Worm (Caenorhabditis elegans): ENCODE data around the gene srx-95.
"Not testable (repeated sequence)": the region's sequence is repeated elsewhere in the genome, so short reads cannot be mapped to it uniquely, and the experiment has no call there.

srx-95 gene

DNA sequence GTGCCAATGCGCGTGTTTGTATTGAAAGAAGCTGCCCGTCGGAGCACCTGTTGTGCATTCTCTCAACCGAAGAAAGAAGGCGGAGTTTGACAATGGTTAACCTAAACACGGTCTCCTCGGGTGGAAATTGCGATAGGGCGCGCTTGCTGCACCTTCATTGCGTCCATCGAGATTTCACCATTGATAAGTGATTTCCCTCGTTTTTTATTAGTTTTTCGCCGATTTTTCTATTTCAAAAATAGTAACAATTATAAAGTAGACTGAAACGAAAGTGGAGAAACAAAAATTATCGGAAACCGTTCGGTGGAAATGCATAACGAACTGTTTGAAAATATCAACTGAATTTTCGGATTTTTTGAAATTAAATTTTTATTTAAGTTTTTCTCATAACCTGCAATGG is 20.5 kb upstream of the srx-95 start, which contains the start of gene agr-1:
Gene agr-1 (minus strand): TSS at position 101 of the 400 bp plus-strand sequence.
- not testable (repeated sequence) for TF ChIP-seq Y55F3AM.14 (GFP tag; optimal IDR thresholded peaks at IDR 0.05); nhr-21 (tag; optimal IDR thresholded peaks at IDR 0.05); ceh-16 (tag; optimal IDR thresholded peaks at IDR 0.05)

DNA sequence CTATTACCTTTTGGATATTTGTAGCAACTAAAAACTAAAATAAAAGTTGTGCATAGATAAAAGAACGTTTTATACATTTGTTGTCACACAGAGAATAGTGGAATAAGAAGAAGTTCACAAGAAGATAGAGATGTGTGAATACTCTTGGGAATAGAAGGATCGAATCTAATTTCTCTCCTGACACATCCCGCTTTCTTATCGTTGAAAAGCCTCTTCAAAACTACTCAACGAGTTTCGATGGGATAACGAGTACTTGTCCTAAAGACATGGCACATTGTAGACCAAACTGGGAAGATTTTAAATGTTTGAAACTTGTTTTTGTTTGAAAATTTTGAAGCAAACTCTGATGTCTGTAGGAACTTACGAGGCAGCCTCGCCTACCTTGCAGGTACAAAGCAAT is 17.9 kb upstream of the srx-95 start:
- no peak for TF ChIP-seq alr-1 (tag; optimal IDR thresholded peaks at IDR 0.05)
- no peak for TF ChIP-seq fos-1 (tag; optimal IDR thresholded peaks at IDR 0.05)
- TF ChIP-seq nhr-25 (tag; optimal IDR thresholded peaks at IDR 0.05), result no peak
- TF ChIP-seq unc-62 (GFP tag; optimal IDR thresholded peaks at IDR 0.05), result no peak
- TF ChIP-seq dmd-4 (tag; optimal IDR thresholded peaks at IDR 0.05), result no peak
- TF ChIP-seq ZK546.5 (tag; optimal IDR thresholded peaks at IDR 0.05), result no peak
- no peak for TF ChIP-seq nhr-129 (tag; optimal IDR thresholded peaks at IDR 0.05)
- no peak for TF ChIP-seq nhr-77 (tag; optimal IDR thresholded peaks at IDR 0.05)
- TF ChIP-seq R02D3.7 (tag; optimal IDR thresholded peaks at IDR 0.05), result no peak

ce11 chrII:6770030-6770429 is 15.5 kb upstream of the srx-95 start:
- TF ChIP-seq lin-13 (GFP tag; optimal IDR thresholded peaks at IDR 0.05) (no peak), sem-4 (tag; optimal IDR thresholded peaks at IDR 0.05) (no peak), aly-2 (tag; optimal IDR thresholded peaks at IDR 0.05) (no peak), ama-1 (optimal IDR thresholded peaks at IDR 0.05) (no peak), unc-39 (tag; optimal IDR thresholded peaks at IDR 0.05) (no peak), C34F6.9 (tag; optimal IDR thresholded peaks at IDR 0.05) (no peak), ceh-82 (tag; optimal IDR thresholded peaks at IDR 0.05) (no peak), nhr-21 (tag; optimal IDR thresholded peaks at IDR 0.05) (no peak), mbf-1 (tag; optimal IDR thresholded peaks at IDR 0.05) (no peak), nhr-25 (tag; optimal IDR thresholded peaks at IDR 0.05) (no peak), alr-1 (tag; optimal IDR thresholded peaks at IDR 0.05) (no peak)

ce11 chrII:6768014-6768413 is 13.4 kb upstream of the srx-95 start, which contains the start of gene F41G3.18:
Gene F41G3.18 (plus strand): TSS chrII:6768314.
- TF ChIP-seq nhr-25 (tag; optimal IDR thresholded peaks at IDR 0.05) (no peak), fos-1 (tag; optimal IDR thresholded peaks at IDR 0.05) (peak; percentile 35)

- TF ChIP-seq peb-1 (tag; optimal IDR thresholded peaks at IDR 0.05), result no peak
- no peak for TF ChIP-seq gmeb-1 (tag; optimal IDR thresholded peaks at IDR 0.05)
- no peak for TF ChIP-seq lin-13 (GFP tag; optimal IDR thresholded peaks at IDR 0.05)
- no peak for TF ChIP-seq dmd-4 (tag; optimal IDR thresholded peaks at IDR 0.05)
- TF ChIP-seq ztf-4 (tag; optimal IDR thresholded peaks at IDR 0.05), result no peak
- TF ChIP-seq egl-27 (tag; optimal IDR thresholded peaks at IDR 0.05), result no peak
- no peak for TF ChIP-seq snpc-4 (tag; optimal IDR thresholded peaks at IDR 0.05)
- no peak for TF ChIP-seq mab-5 (tag; optimal IDR thresholded peaks at IDR 0.05)
- TF ChIP-seq lin-39 (tag; optimal IDR thresholded peaks at IDR 0.05), result no peak
- no peak for TF ChIP-seq nhr-10 (tag; optimal IDR thresholded peaks at IDR 0.05)
- TF ChIP-seq sma-9 (GFP tag; optimal IDR thresholded peaks at IDR 0.05), result no peak
- no peak for TF ChIP-seq sma-9 (tag; optimal IDR thresholded peaks at IDR 0.05)
- no peak for TF ChIP-seq unc-55 (GFP tag; optimal IDR thresholded peaks at IDR 0.05)
- no peak for TF ChIP-seq ceh-82 (tag; optimal IDR thresholded peaks at IDR 0.05)
- no peak for TF ChIP-seq ama-1 (optimal IDR thresholded peaks at IDR 0.05)
- TF ChIP-seq skn-1 (tag; optimal IDR thresholded peaks at IDR 0.05), result no peak
- TF ChIP-seq fos-1 (tag; optimal IDR thresholded peaks at IDR 0.05), result no peak
- TF ChIP-seq sem-4 (tag; optimal IDR thresholded peaks at IDR 0.05), result no peak
- no peak for TF ChIP-seq unc-62 (GFP tag; optimal IDR thresholded peaks at IDR 0.05)
- TF ChIP-seq nhr-12 (tag; optimal IDR thresholded peaks at IDR 0.05), result no peak
Measured at ce11 chrII:6764734-6765133, 10.2 kb upstream of the srx-95 start, which contains the start of gene nlp-50. Gene nlp-50 (plus strand): TSS chrII:6765034.

- TF ChIP-seq alr-1 (tag; optimal IDR thresholded peaks at IDR 0.05) (no peak), sem-4 (tag; optimal IDR thresholded peaks at IDR 0.05) (no peak)
Measured at ce11 chrII:6756232-6756631, 1.7 kb upstream of the srx-95 start, which contains the start of gene F41G3.3. Gene F41G3.3 (plus strand): TSS chrII:6756532.
